Fruit fly (Drosophila melanogaster) whole organism, prepupa: Measurements from ENCODE around the gene Spn28F.

ENCODE experiments used
- Blimp-1 ChIP-seq: fragments of 200-800 bp; sonication (Bioruptor generic); optimal IDR thresholded peaks from 3 replicates; lab custom pipeline; 2017; ENCODE audit warnings: missing biosample characterization, missing genetic modification characterization, mild to moderate bottlenecking, moderate library complexity, missing genetic modification reagents
- CG10631 ChIP-seq: fragments of 200-800 bp; sonication (Bioruptor generic); optimal IDR thresholded peaks from 2 replicates; lab custom pipeline; 2016; ENCODE audit warnings: missing biosample characterization, missing genetic modification characterization
- CG10669 ChIP-seq: fragments of 200-800 bp; sonication (Bioruptor generic); optimal IDR thresholded peaks from 3 replicates; lab custom pipeline; 2018; ENCODE audit warnings: missing biosample characterization, mild to moderate bottlenecking, missing genetic modification characterization, moderate library complexity
- CG11294 ChIP-seq: fragments of 200-800 bp; sonication (Bioruptor generic); IDR thresholded peaks from 2 replicates; pipeline ENCODE4 v1.3.6; 2022; ENCODE audit warnings: missing biosample characterization, missing genetic modification characterization
- CG11762 ChIP-seq: fragments of 200-800 bp; sonication (Bioruptor generic); optimal IDR thresholded peaks from 3 replicates; lab custom pipeline; 2016; ENCODE audit warnings: missing biosample characterization, missing genetic modification characterization; ENCODE audit not compliant: insufficient read depth
- CG11902 ChIP-seq: fragments of 200-800 bp; sonication (Bioruptor generic); optimal IDR thresholded peaks from 3 replicates; lab custom pipeline; 2016; ENCODE audit warnings: missing biosample characterization, missing genetic modification characterization
- CG15336 ChIP-seq: fragments of 200-800 bp; sonication (Bioruptor generic); IDR thresholded peaks from 2 replicates; pipeline ENCODE4 v1.3.6; 2022; ENCODE audit warnings: missing biosample characterization, missing genetic modification characterization
- CG1621 ChIP-seq: fragments of 200-800 bp; sonication (Bioruptor generic); optimal IDR thresholded peaks from 3 replicates; lab custom pipeline; 2018; ENCODE audit warnings: missing biosample characterization, mild to moderate bottlenecking, missing genetic modification characterization
- CG16779 ChIP-seq: fragments of 200-800 bp; sonication (Bioruptor generic); optimal IDR thresholded peaks from 3 replicates; lab custom pipeline; 2017; ENCODE audit warnings: missing biosample characterization, mild to moderate bottlenecking, missing genetic modification characterization
- CG3032 ChIP-seq: fragments of 200-800 bp; optimal IDR thresholded peaks from 2 replicates; lab custom pipeline; 2019; ENCODE audit warnings: missing biosample characterization, mild to moderate bottlenecking, missing genetic modification characterization, moderate library complexity
- CG31627 ChIP-seq: fragments of 200-800 bp; sonication (Bioruptor generic); optimal IDR thresholded peaks from 3 replicates; lab custom pipeline; 2016; ENCODE audit warnings: missing biosample characterization, missing genetic modification characterization
- CG32006 ChIP-seq: fragments of 200-800 bp; sonication (Bioruptor generic); optimal IDR thresholded peaks from 3 replicates; lab custom pipeline; 2017; ENCODE audit warnings: missing biosample characterization, mild to moderate bottlenecking, missing genetic modification characterization
- CG34406 ChIP-seq: fragments of 200-800 bp; sonication (Bioruptor generic); optimal IDR thresholded peaks from 3 replicates; lab custom pipeline; 2016; ENCODE audit warnings: missing biosample characterization, missing genetic modification characterization
- CG4318 ChIP-seq: fragments of 200-800 bp; sonication (Bioruptor generic); optimal IDR thresholded peaks from 3 replicates; lab custom pipeline; 2017; ENCODE audit warnings: missing biosample characterization, mild to moderate bottlenecking, missing genetic modification characterization
- CG6163 ChIP-seq: fragments of 200-800 bp; sonication (Bioruptor generic); IDR thresholded peaks from 3 replicates; pipeline ENCODE4 v1.3.6; 2022; ENCODE audit warnings: missing biosample characterization, missing genetic modification characterization
- CG6276 ChIP-seq: fragments of 200-800 bp; sonication (Bioruptor generic); optimal IDR thresholded peaks from 2 replicates; lab custom pipeline; 2017; ENCODE audit warnings: missing biosample characterization, mild to moderate bottlenecking, missing genetic modification characterization
- CG6792 ChIP-seq: fragments of 200-800 bp; sonication (Bioruptor generic); optimal IDR thresholded peaks from 3 replicates; lab custom pipeline; 2016; ENCODE audit warnings: missing biosample characterization, missing genetic modification characterization
- CG6808 ChIP-seq: fragments of 200-800 bp; sonication (Bioruptor generic); optimal IDR thresholded peaks from 3 replicates; lab custom pipeline; 2017; ENCODE audit warnings: missing biosample characterization, missing genetic modification characterization, mild to moderate bottlenecking, moderate library complexity, missing genetic modification reagents
- CG6854 ChIP-seq: fragments of 200-800 bp; sonication (Bioruptor generic); optimal IDR thresholded peaks from 2 replicates; lab custom pipeline; 2017; ENCODE audit warnings: missing biosample characterization, mild to moderate bottlenecking, missing genetic modification characterization
- CG7368 ChIP-seq: fragments of 200-800 bp; sonication (Bioruptor generic); optimal IDR thresholded peaks from 3 replicates; lab custom pipeline; 2016; ENCODE audit warnings: missing biosample characterization, missing genetic modification characterization
- CG8119 ChIP-seq: fragments of 200-800 bp; sonication (Bioruptor generic); IDR thresholded peaks from 3 replicates; pipeline ENCODE4 v1.3.6; 2022; ENCODE audit warnings: missing biosample characterization, missing genetic modification characterization
- CG8319 ChIP-seq: fragments of 200-800 bp; sonication (Bioruptor generic); optimal IDR thresholded peaks from 3 replicates; lab custom pipeline; 2016; ENCODE audit warnings: missing biosample characterization, missing genetic modification characterization
- CG9139 ChIP-seq: fragments of 200-800 bp; sonication (Bioruptor generic); optimal IDR thresholded peaks from 3 replicates; lab custom pipeline; 2017; ENCODE audit warnings: missing biosample characterization, mild to moderate bottlenecking, missing genetic modification characterization
- Eip78C ChIP-seq: fragments of 200-800 bp; sonication (Bioruptor generic); peaks from one replicate; lab custom pipeline; 2016; ENCODE audit warnings: missing biosample characterization, missing genetic modification characterization
- Eip93F ChIP-seq: fragments of 200-800 bp; sonication (Bioruptor generic); optimal IDR thresholded peaks from 2 replicates; lab custom pipeline; 2016; ENCODE audit warnings: missing biosample characterization, mild to moderate bottlenecking, missing genetic modification characterization
- Ets21C ChIP-seq: fragments of 200-800 bp; sonication (Bioruptor generic); optimal IDR thresholded peaks from 3 replicates; lab custom pipeline; 2016; ENCODE audit warnings: missing biosample characterization, missing genetic modification characterization
- Ets96B ChIP-seq: fragments of 200-800 bp; optimal IDR thresholded peaks from 2 replicates; lab custom pipeline; 2019; ENCODE audit warnings: missing biosample characterization, mild to moderate bottlenecking, missing genetic modification characterization, moderate library complexity
- Hr38 ChIP-seq: sonication (Bioruptor generic); optimal IDR thresholded peaks from 2 replicates; lab custom pipeline; 2016; ENCODE audit warnings: missing biosample characterization, missing genetic modification characterization
- Hr4 ChIP-seq: fragments of 200-800 bp; sonication (Bioruptor generic); optimal IDR thresholded peaks from 3 replicates; lab custom pipeline; 2016; ENCODE audit warnings: missing biosample characterization, missing genetic modification characterization
- Lpt ChIP-seq: fragments of 200-800 bp; sonication (Bioruptor generic); optimal IDR thresholded peaks from 3 replicates; lab custom pipeline; 2016; ENCODE audit warnings: missing biosample characterization, missing genetic modification characterization
- Met ChIP-seq: fragments of 200-800 bp; sonication (Bioruptor generic); optimal IDR thresholded peaks from 3 replicates; lab custom pipeline; 2016; ENCODE audit warnings: missing biosample characterization, missing genetic modification characterization
- OdsH ChIP-seq: fragments of 200-800 bp; sonication (Bioruptor generic); optimal IDR thresholded peaks from 3 replicates; lab custom pipeline; 2016; ENCODE audit warnings: missing biosample characterization, missing genetic modification characterization
- Sox14 ChIP-seq: fragments of 200-800 bp; sonication (Bioruptor generic); optimal IDR thresholded peaks from 3 replicates; lab custom pipeline; 2016; ENCODE audit warnings: missing biosample characterization, missing genetic modification characterization
- Sox15 ChIP-seq: fragments of 200-800 bp; sonication (Bioruptor generic); optimal IDR thresholded peaks from 3 replicates; lab custom pipeline; 2016; ENCODE audit warnings: missing biosample characterization, missing genetic modification characterization
- achi ChIP-seq: fragments of 200-800 bp; sonication (Bioruptor generic); optimal IDR thresholded peaks from 3 replicates; lab custom pipeline; 2016; ENCODE audit warnings: missing biosample characterization, missing genetic modification characterization
- acj6 ChIP-seq: fragments of 200-800 bp; sonication (Bioruptor generic); optimal IDR thresholded peaks from 3 replicates; lab custom pipeline; 2016; ENCODE audit warnings: missing biosample characterization, missing genetic modification characterization
- cyc ChIP-seq: fragments of 200-800 bp; sonication (Bioruptor generic); optimal IDR thresholded peaks from 3 replicates; lab custom pipeline; 2016; ENCODE audit warnings: missing biosample characterization, missing genetic modification characterization
- dac ChIP-seq: fragments of 200-800 bp; sonication (Bioruptor generic); optimal IDR thresholded peaks from 2 replicates; lab custom pipeline; 2017; ENCODE audit warnings: missing biosample characterization, mild to moderate bottlenecking, missing genetic modification characterization
- dsx ChIP-seq: fragments of 200-800 bp; optimal IDR thresholded peaks from 3 replicates; lab custom pipeline; 2019; ENCODE audit warnings: missing biosample characterization, mild to moderate bottlenecking, missing genetic modification characterization, moderate library complexity; ENCODE audit not compliant: poor library complexity, severe bottlenecking
- esn ChIP-seq: fragments of 200-800 bp; sonication (Bioruptor generic); optimal IDR thresholded peaks from 2 replicates; lab custom pipeline; 2016; ENCODE audit warnings: missing biosample characterization, mild to moderate bottlenecking, missing genetic modification characterization, moderate library complexity
- fd59A ChIP-seq: fragments of 200-800 bp; sonication (Bioruptor generic); optimal IDR thresholded peaks from 2 replicates; lab custom pipeline; 2017; ENCODE audit warnings: missing biosample characterization, mild to moderate bottlenecking, missing genetic modification characterization, missing genetic modification reagents
- fd85E ChIP-seq: fragments of 200-800 bp; sonication (Bioruptor generic); optimal IDR thresholded peaks from 3 replicates; lab custom pipeline; 2016; ENCODE audit warnings: missing biosample characterization, missing genetic modification characterization
- fkh ChIP-seq: fragments of 200-800 bp; sonication (Bioruptor generic); optimal IDR thresholded peaks from 3 replicates; lab custom pipeline; 2017; ENCODE audit warnings: missing biosample characterization, mild to moderate bottlenecking, missing genetic modification characterization, moderate library complexity
- lz ChIP-seq: fragments of 200-800 bp; sonication (Bioruptor generic); optimal IDR thresholded peaks from 3 replicates; lab custom pipeline; 2016; ENCODE audit warnings: missing biosample characterization, missing genetic modification characterization
- net ChIP-seq: fragments of 200-800 bp; sonication (Bioruptor generic); optimal IDR thresholded peaks from 3 replicates; lab custom pipeline; 2016; ENCODE audit warnings: missing biosample characterization, missing genetic modification characterization
- pdm3 ChIP-seq: fragments of 200-800 bp; sonication (Bioruptor generic); optimal IDR thresholded peaks from 3 replicates; lab custom pipeline; 2016; ENCODE audit warnings: missing biosample characterization, missing genetic modification characterization
- salr ChIP-seq, 2 experiments: fragments of 200-800 bp; sonication (Bioruptor generic); optimal IDR thresholded peaks; 3 replicates each; lab custom pipeline; 2016 to 2018; ENCODE audit warnings: missing biosample characterization in 2 of 2, missing genetic modification characterization in 2 of 2, mild to moderate bottlenecking in 1 of 2
- spab ChIP-seq: fragments of 200-800 bp; sonication (Bioruptor generic); optimal IDR thresholded peaks from 2 replicates; lab custom pipeline; 2017; ENCODE audit warnings: missing biosample characterization, mild to moderate bottlenecking, missing genetic modification characterization, missing genetic modification reagents
- ss ChIP-seq, 2 experiments: fragments of 200-800 bp; sonication (Bioruptor generic); optimal IDR thresholded peaks; 2 replicates in 1 of 2; 3 replicates in 1 of 2; lab custom pipeline; 2017 to 2018; ENCODE audit warnings: mild to moderate bottlenecking in 2 of 2, missing biosample characterization in 2 of 2, missing genetic modification characterization in 2 of 2, moderate library complexity in 1 of 2
- svp ChIP-seq: fragments of 200-800 bp; sonication (Bioruptor generic); peaks from one replicate; lab custom pipeline; 2016; ENCODE audit warnings: missing biosample characterization, missing genetic modification characterization
- topi ChIP-seq: fragments of 200-800 bp; sonication (Bioruptor generic); optimal IDR thresholded peaks from 3 replicates; lab custom pipeline; 2016; ENCODE audit warnings: missing biosample characterization, missing genetic modification characterization

Gene Spn28F

dm6 chr2L:8212666-8213270 lies 28.8 kb downstream of the Spn28F start, which contains the start of the genes CG8372 and CG8360:
Gene CG8372, minus strand, starts transcription at chr2L:8212902.
Gene CG8360, plus strand, starts transcription at chr2L:8212959.
- TF ChIP-seq CG6808 (GFP tag; lab: Kevin White, UChicago) (peak; percentile 98), lz (peak; percentile 100), CG34406 (GFP tag; lab: Kevin White, UChicago) (peak; percentile 99), CG1621 (tag; lab: Kevin White, UChicago) (peak; percentile 98), Blimp-1 (GFP tag; lab: Kevin White, UChicago) (peak; percentile 96), Hr4 (peak; percentile 100), CG31627 (GFP tag; lab: Kevin White, UChicago) (peak; percentile 100), acj6 (GFP tag; lab: Kevin White, UChicago) (peak; percentile 100), dac (peak; percentile 99), CG10631 (peak; percentile 100), ss (GFP tag; optimal IDR thresholded peaks at IDR 0.05; lab: Kevin White, UChicago) (peak; percentile 98 to 99), esn (peak; percentile 100), spab (GFP tag; lab: Kevin White, UChicago) (peak; percentile 99), CG8319 (GFP tag; lab: Kevin White, UChicago) (peak; percentile 99), topi (GFP tag; lab: Kevin White, UChicago) (peak; percentile 99), CG11902 (GFP tag; lab: Kevin White, UChicago) (peak; percentile 99), salr (GFP tag; optimal IDR thresholded peaks at IDR 0.05; lab: Kevin White, UChicago) (peak; percentile 98 to 99), OdsH (GFP tag; lab: Kevin White, UChicago) (peak; percentile 100), fd85E (GFP tag; lab: Kevin White, UChicago) (peak; percentile 98), CG4318 (GFP tag; lab: Kevin White, UChicago) (peak; percentile 98), Ets21C (GFP tag; lab: Kevin White, UChicago) (peak; percentile 99), CG7368 (GFP tag; lab: Kevin White, UChicago) (peak; percentile 99), achi (peak; percentile 99), svp (GFP tag; lab: Kevin White, UChicago) (peak; percentile 100), net (peak; percentile 99), Ets96B (tag; lab: Kevin White, UChicago) (peak; percentile 99), fd59A (GFP tag; lab: Kevin White, UChicago) (peak; percentile 99), CG11762 (GFP tag; lab: Kevin White, UChicago) (peak; percentile 99), pdm3 (GFP tag; lab: Kevin White, UChicago) (peak; percentile 100), CG9139 (GFP tag; lab: Kevin White, UChicago) (peak; percentile 98), CG11294 (GFP tag; lab: Robert Waterston, UW) (peak; percentile 99), cyc (GFP tag; lab: Kevin White, UChicago) (peak; percentile 99), CG6792 (GFP tag; lab: Kevin White, UChicago) (peak; percentile 99), Lpt (GFP tag; lab: Kevin White, UChicago) (peak; percentile 98), Eip93F (GFP tag; lab: Kevin White, UChicago) (peak; percentile 99), CG8119 (GFP tag; lab: Robert Waterston, UW) (peak; percentile 98), Met (peak; percentile 99), fkh (GFP tag; lab: Kevin White, UChicago) (peak; percentile 98), CG6163 (GFP tag; lab: Robert Waterston, UW) (peak; percentile 100), CG32006 (GFP tag; lab: Kevin White, UChicago) (peak; percentile 99), CG15336 (peak; percentile 99), Eip78C (peak; percentile 100), CG6854 (GFP tag; lab: Kevin White, UChicago) (peak; percentile 99), Sox14 (GFP tag; lab: Kevin White, UChicago) (peak; percentile 100), Hr38 (peak; percentile 97), CG3032 (tag; lab: Kevin White, UChicago) (peak; percentile 99), Sox15 (GFP tag; lab: Kevin White, UChicago) (peak; percentile 99), CG6276 (GFP tag; lab: Kevin White, UChicago) (peak; percentile 98), CG16779 (tag; lab: Kevin White, UChicago) (peak; percentile 98), CG10669 (peak; percentile 99), dsx (GFP tag; lab: Kevin White, UChicago) (peak; percentile 97)
